Worm (Caenorhabditis elegans) whole organism, L4 larva: ENCODE results near the gene C04G6.11.

ENCODE experiments used
- dpl-1 ChIP-seq: fragments of 150-350 bp; optimal IDR thresholded peaks from 2 replicates; lab custom pipeline; 2014; ENCODE audit warnings: missing biosample characterization, missing genetic modification reagents, missing genetic modification characterization
- pqm-1 ChIP-seq: sonication (generic microtip); optimal IDR thresholded peaks from 2 replicates; lab custom pipeline; 2017; ENCODE audit warnings: missing biosample characterization, missing genetic modification characterization

DNA sequence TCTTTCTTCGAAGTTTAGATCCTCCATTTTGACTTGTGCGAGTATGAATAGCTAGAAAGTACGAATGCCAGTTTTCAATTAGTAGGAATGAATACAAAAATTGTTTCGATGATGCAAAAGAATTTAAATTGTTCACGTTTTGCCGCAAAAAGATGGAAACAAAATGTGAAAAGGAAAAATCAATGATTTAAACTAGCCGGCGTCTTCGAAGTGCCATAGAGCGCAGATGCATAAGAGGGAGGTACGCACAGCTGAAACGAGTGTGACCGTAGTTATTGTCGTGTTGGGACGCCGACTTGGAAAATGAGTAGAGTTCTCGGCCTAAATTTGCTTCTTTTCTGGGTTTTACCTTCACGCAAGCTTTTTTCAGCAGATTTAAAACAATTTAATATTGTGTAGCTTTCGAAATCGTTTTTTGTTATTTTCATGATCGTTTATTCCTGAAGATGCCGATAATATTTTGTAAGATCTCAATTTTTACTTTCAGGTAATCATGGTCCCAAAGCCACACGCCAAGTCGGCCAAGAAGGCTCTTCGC, 48.4 kb downstream of the C04G6.11 start, which contains the start of the genes ify-1 and rpl-22:
- TF ChIP-seq dpl-1 (peak; percentile 94), pqm-1 (tag; lab: Kevin White, UChicago) (peak; percentile 14)
